Worm (Caenorhabditis elegans): ENCODE data around the gene B0507.1.

The B0507.1 gene

ce11 chrV:8732934-8733333 is 43.4 kb upstream of the B0507.1 start, which contains the start of gene ZC196.4:
Gene ZC196.4 (plus strand): TSS chrV:8733106.
- TF ChIP-seq cey-2 (tag; optimal IDR thresholded peaks at IDR 0.05; ENCODE audit: borderline replicate concordance, insufficient read depth) (no peak), daf-16 (GFP tag; optimal IDR thresholded peaks at IDR 0.05) (no peak), daf-16 (tag; optimal IDR thresholded peaks at IDR 0.05) (peak; percentile 74), nhr-28 (tag; optimal IDR thresholded peaks at IDR 0.05) (peak; percentile 16), dve-1 (tag; optimal IDR thresholded peaks at IDR 0.05; ENCODE audit: insufficient read depth) (peak; percentile 39), duxl-1 (tag; optimal IDR thresholded peaks at IDR 0.05; ENCODE audit: poor library complexity) (no peak), spr-3 (GFP tag; optimal IDR thresholded peaks at IDR 0.05) (no peak), pqm-1 (tag; optimal IDR thresholded peaks at IDR 0.05) (peak; percentile 76), jun-1 (tag; optimal IDR thresholded peaks at IDR 0.05) (no peak)

- TF ChIP-seq unc-130 (GFP tag; optimal IDR thresholded peaks at IDR 0.05) (no peak), duxl-1 (tag; optimal IDR thresholded peaks at IDR 0.05; ENCODE audit: poor library complexity) (no peak), snpc-4 (tag; optimal IDR thresholded peaks at IDR 0.05) (no peak), daf-12 (tag; optimal IDR thresholded peaks at IDR 0.05) (no peak), spr-1 (tag; optimal IDR thresholded peaks at IDR 0.05) (no peak), F44E2.7 (GFP tag; IDR thresholded peaks at IDR 0.05) (no peak), Y5F2A.4 (GFP tag; optimal IDR thresholded peaks at IDR 0.05) (no peak), ctbp-1 (GFP tag; IDR thresholded peaks at IDR 0.05) (no peak), lin-1 (GFP tag; IDR thresholded peaks at IDR 0.05) (no peak)
Measured at ce11 chrV:8736369-8736768, 40.0 kb upstream of the B0507.1 start, which contains the start of gene ZC196.3. Gene ZC196.3 (plus strand): TSS chrV:8736669.

- TF ChIP-seq aha-1 (tag), result peak; percentile 13
- no peak for TF ChIP-seq daf-12 (tag; optimal IDR thresholded peaks at IDR 0.05)
- TF ChIP-seq daf-16 (GFP tag; optimal IDR thresholded peaks at IDR 0.05), result no peak
- TF ChIP-seq daf-16 (tag; optimal IDR thresholded peaks at IDR 0.05), result peak; percentile 59
Measured at ce11 chrV:8739136-8739535, 37.2 kb upstream of the B0507.1 start, which contains the start of gene ZC196.2. Gene ZC196.2 (plus strand): TSS chrV:8739436.

- no peak for TF ChIP-seq jun-1 (tag; optimal IDR thresholded peaks at IDR 0.05)
- no peak for TF ChIP-seq lim-7 (GFP tag; IDR thresholded peaks at IDR 0.05)
- TF ChIP-seq T20F7.1 (GFP tag; optimal IDR thresholded peaks at IDR 0.05), result no peak
- TF ChIP-seq daf-19 (GFP tag; conservative IDR thresholded peaks at IDR 0.05), result no peak
- no peak for TF ChIP-seq saeg-2 (GFP tag; IDR thresholded peaks at IDR 0.05)
Measured at ce11 chrV:8745858-8746257, 30.5 kb upstream of the B0507.1 start, which contains the start of gene B0507.6. Gene B0507.6 (plus strand): TSS chrV:8746158.

ce11 chrV:8753395-8753794 is 23.0 kb upstream of the B0507.1 start, which contains the start of gene B0507.5:
Gene B0507.5 (plus strand): TSS chrV:8753695.
- TF ChIP-seq lim-7 (GFP tag; IDR thresholded peaks at IDR 0.05), result no peak
- TF ChIP-seq mes-2 (tag; optimal IDR thresholded peaks at IDR 0.05; ENCODE audit: poor library complexity, severe bottlenecking), result no peak
- TF ChIP-seq saeg-2 (GFP tag; IDR thresholded peaks at IDR 0.05), result no peak
- TF ChIP-seq attf-4 (tag; optimal IDR thresholded peaks at IDR 0.05), result no peak
- no peak for TF ChIP-seq lir-3 (tag; optimal IDR thresholded peaks at IDR 0.05)
- no peak for TF ChIP-seq hmg-1.1 (GFP tag; IDR thresholded peaks at IDR 0.05)
- no peak for TF ChIP-seq nhr-48 (tag; optimal IDR thresholded peaks at IDR 0.05)
- no peak for TF ChIP-seq hif-1 (tag; optimal IDR thresholded peaks at IDR 0.05)
- no peak for TF ChIP-seq jun-1 (tag; optimal IDR thresholded peaks at IDR 0.05)

- TF ChIP-seq vab-7 (GFP tag; IDR thresholded peaks at IDR 0.05), result no peak
- no peak for TF ChIP-seq jun-1 (tag; optimal IDR thresholded peaks at IDR 0.05)
- TF ChIP-seq lin-13 (GFP tag; optimal IDR thresholded peaks at IDR 0.05), result no peak
- no peak for TF ChIP-seq hmg-1.1 (GFP tag; IDR thresholded peaks at IDR 0.05)
- TF ChIP-seq fkh-10 (GFP tag; optimal IDR thresholded peaks at IDR 0.05), result no peak
- no peak for TF ChIP-seq ces-1 (GFP tag; optimal IDR thresholded peaks at IDR 0.05)
- no peak for TF ChIP-seq nhr-102 (tag; optimal IDR thresholded peaks at IDR 0.05)
- TF ChIP-seq Y75B8A.6 (GFP tag; IDR thresholded peaks at IDR 0.05), result no peak
- no peak for TF ChIP-seq lir-3 (tag; optimal IDR thresholded peaks at IDR 0.05)
- no peak for TF ChIP-seq lim-7 (GFP tag; IDR thresholded peaks at IDR 0.05)
- no peak for TF ChIP-seq nhr-48 (tag; optimal IDR thresholded peaks at IDR 0.05)
- TF ChIP-seq hif-1 (tag; optimal IDR thresholded peaks at IDR 0.05), result no peak
Measured at ce11 chrV:8754670-8755069, 21.7 kb upstream of the B0507.1 start, which contains the start of gene B0507.4. Gene B0507.4 (plus strand): TSS chrV:8754970.
